Worm (Caenorhabditis elegans): ENCODE results near the gene twk-32.
A peak's percentile ranks its signal among the peaks of the same experiment; 100 is the strongest.

twk-32 gene

ce11 chrV:13827920-13828319 lies 31.5 kb downstream of the twk-32 start, which contains the start of gene nrf-5:
nrf-5 (plus strand) TSS chrV:13828267.
- no peak for TF ChIP-seq snpc-1.2 (GFP tag; IDR thresholded peaks at IDR 0.05)
- peak in 1 of 2 experiments; percentile 75 for TF ChIP-seq unc-62 (GFP tag; optimal IDR thresholded peaks at IDR 0.05 in 1 of 2)
- no peak for TF ChIP-seq unc-62 (tag; optimal IDR thresholded peaks at IDR 0.05)
- TF ChIP-seq ceh-44 (GFP tag; IDR thresholded peaks at IDR 0.05), result no peak
- TF ChIP-seq aha-1 (tag), result peak; percentile 2

- TF ChIP-seq rbr-2 (tag; optimal IDR thresholded peaks at IDR 0.05) (no peak), unc-62 (GFP tag; optimal IDR thresholded peaks at IDR 0.05 in 1 of 2) (peak in 1 of 2 experiments; percentile 61), unc-62 (tag; optimal IDR thresholded peaks at IDR 0.05) (no peak)
Measured at ce11 chrV:13830813-13831212, 34.4 kb downstream of the twk-32 start, which contains the start of gene str-165. str-165 (plus strand) TSS chrV:13831113.

ce11 chrV:13833951-13834350 lies 37.5 kb downstream of the twk-32 start, which contains the start of gene srx-129:
srx-129 (plus strand) TSS chrV:13834251.
- no peak for TF ChIP-seq ceh-20 (GFP tag; IDR thresholded peaks at IDR 0.05)
- no peak for TF ChIP-seq skn-1 (tag; optimal IDR thresholded peaks at IDR 0.05)
- TF ChIP-seq aly-2 (tag; optimal IDR thresholded peaks at IDR 0.05), result no peak
- TF ChIP-seq fkh-10 (GFP tag; optimal IDR thresholded peaks at IDR 0.05), result no peak
- no peak for TF ChIP-seq hlh-11 (tag; optimal IDR thresholded peaks at IDR 0.05)

- no peak for TF ChIP-seq lin-29 (GFP tag; IDR thresholded peaks at IDR 0.05)
- no peak for TF ChIP-seq nhr-237 (tag; optimal IDR thresholded peaks at IDR 0.05)
- no peak for TF ChIP-seq fkh-10 (GFP tag; optimal IDR thresholded peaks at IDR 0.05)
- no peak for TF ChIP-seq php-3 (GFP tag; IDR thresholded peaks at IDR 0.05)
- no peak for TF ChIP-seq ZK546.5 (tag; optimal IDR thresholded peaks at IDR 0.05)
- no peak for TF ChIP-seq ZK337.2 (GFP tag; IDR thresholded peaks at IDR 0.05)
- TF ChIP-seq fos-1 (tag; optimal IDR thresholded peaks at IDR 0.05), result no peak
- no peak for TF ChIP-seq aha-1 (tag)
- no peak for TF ChIP-seq jun-1 (tag; optimal IDR thresholded peaks at IDR 0.05)
- no peak for TF ChIP-seq F49E8.2 (tag; optimal IDR thresholded peaks at IDR 0.05; ENCODE audit: borderline replicate concordance)
- TF ChIP-seq dmd-9 (GFP tag; IDR thresholded peaks at IDR 0.05), result no peak
- no peak for TF ChIP-seq ceh-32 (tag; optimal IDR thresholded peaks at IDR 0.05; ENCODE audit: poor library complexity)
Measured at ce11 chrV:13837173-13837572, 40.7 kb downstream of the twk-32 start, which contains the start of gene srx-128. srx-128 (plus strand) TSS chrV:13837473.

ce11 chrV:13839433-13839832 lies 43.0 kb downstream of the twk-32 start, which contains the start of gene F55B12.10:
F55B12.10 (plus strand) TSS chrV:13839733.
- TF ChIP-seq vab-7 (GFP tag; IDR thresholded peaks at IDR 0.05) (no peak), F44E2.7 (GFP tag; IDR thresholded peaks at IDR 0.05) (no peak), mdl-1 (tag; optimal IDR thresholded peaks at IDR 0.05) (peak in 1 of 2 experiments; percentile 66), nhr-28 (tag; optimal IDR thresholded peaks at IDR 0.05) (peak; percentile 10), nhr-25 (tag; optimal IDR thresholded peaks at IDR 0.05; ENCODE audit: borderline replicate concordance, insufficient read depth) (no peak), ceh-28 (tag; optimal IDR thresholded peaks at IDR 0.05) (no peak), unc-62 (GFP tag; optimal IDR thresholded peaks at IDR 0.05 in 1 of 2) (peak in 1 of 2 experiments; percentile 35), unc-62 (tag; optimal IDR thresholded peaks at IDR 0.05) (no peak)

- TF ChIP-seq arid-1 (GFP tag; conservative IDR thresholded peaks at IDR 0.05) (no peak), lin-39 (tag; optimal IDR thresholded peaks at IDR 0.05) (no peak), nhr-77 (tag; optimal IDR thresholded peaks at IDR 0.05) (no peak), nhr-76 (tag; optimal IDR thresholded peaks at IDR 0.05) (no peak), zfp-3 (GFP tag; conservative IDR thresholded peaks at IDR 0.05) (no peak), unc-130 (GFP tag; optimal IDR thresholded peaks at IDR 0.05) (no peak)
Measured at ce11 chrV:13840909-13841308, 44.5 kb downstream of the twk-32 start, which contains the start of gene srx-17. srx-17 (plus strand) TSS chrV:13841209.
